Worm (Caenorhabditis elegans) whole organism, L2 larva: ENCODE results near the gene C36E6.8.

ENCODE experiments used
- C34F6.9 ChIP-seq: fragments of 150-350 bp; optimal IDR thresholded peaks from 2 replicates; lab custom pipeline; 2014; ENCODE audit warnings: missing biosample characterization, missing genetic modification characterization
- F13H6.1 ChIP-seq: sonication (generic microtip); optimal IDR thresholded peaks from 2 replicates; lab custom pipeline; 2016; ENCODE audit warnings: missing genetic modification characterization, missing compliant biosample characterization
- Y55F3AM.14 ChIP-seq: fragments of 200-800 bp; sonication (Bioruptor generic); optimal IDR thresholded peaks from 2 replicates; lab custom pipeline; 2018; ENCODE audit warnings: mild to moderate bottlenecking, missing genetic modification characterization, missing compliant biosample characterization
- ZK546.5 ChIP-seq: sonication (generic microtip); optimal IDR thresholded peaks from 2 replicates; lab custom pipeline; 2017; ENCODE audit warnings: missing biosample characterization, missing genetic modification characterization
- aly-2 ChIP-seq: fragments of 150-350 bp; optimal IDR thresholded peaks from 2 replicates; lab custom pipeline; 2014; ENCODE audit warnings: missing biosample characterization, missing genetic modification characterization
- ama-1 ChIP-seq: fragments of 150-350 bp; optimal IDR thresholded peaks from 2 replicates; lab custom pipeline; 2018; ENCODE audit warnings: inconsistent platforms
- blmp-1 ChIP-seq: sonication (generic microtip); optimal IDR thresholded peaks from 2 replicates; lab custom pipeline; 2017; ENCODE audit warnings: missing genetic modification characterization, mild to moderate bottlenecking, missing compliant biosample characterization, antibody characterized with exemption, moderate library complexity; ENCODE audit not compliant: insufficient read depth
- ceh-16 ChIP-seq: fragments of 150-350 bp; optimal IDR thresholded peaks from 2 replicates; lab custom pipeline; 2014; ENCODE audit warnings: missing biosample characterization, missing genetic modification characterization
- crh-2 ChIP-seq: sonication (generic microtip); optimal IDR thresholded peaks from 2 replicates; lab custom pipeline; 2017; ENCODE audit warnings: missing biosample characterization, missing genetic modification characterization
- dmd-4 ChIP-seq: sonication (generic microtip); optimal IDR thresholded peaks from 2 replicates; lab custom pipeline; 2017; ENCODE audit warnings: missing biosample characterization, missing genetic modification characterization
- egl-27 ChIP-seq: sonication (generic microtip); optimal IDR thresholded peaks from 3 replicates; lab custom pipeline; 2017; ENCODE audit warnings: missing biosample characterization, missing genetic modification reagents, missing genetic modification characterization
- fos-1 ChIP-seq: fragments of 150-350 bp; optimal IDR thresholded peaks from 2 replicates; lab custom pipeline; 2014; ENCODE audit warnings: missing biosample characterization, missing genetic modification characterization
- gmeb-1 ChIP-seq: fragments of 150-350 bp; optimal IDR thresholded peaks from 2 replicates; lab custom pipeline; 2014; ENCODE audit warnings: missing biosample characterization, missing genetic modification characterization
- lin-11 ChIP-seq: fragments of 150-350 bp; sonication (generic microtip); optimal IDR thresholded peaks from 2 replicates; lab custom pipeline; 2014; ENCODE audit warnings: missing biosample characterization, missing genetic modification characterization, inconsistent platforms, mixed read lengths
- lin-13 ChIP-seq: fragments of 150-350 bp; optimal IDR thresholded peaks from 2 replicates; lab custom pipeline; 2014; ENCODE audit warnings: missing biosample characterization, missing genetic modification reagents, missing genetic modification characterization
- lin-39 ChIP-seq: fragments of 150-350 bp; optimal IDR thresholded peaks from 2 replicates; lab custom pipeline; 2014; ENCODE audit warnings: missing biosample characterization, missing genetic modification reagents, missing genetic modification characterization
- lsy-2 ChIP-seq, 2 experiments: fragments of 150-350 bp in 1 of 2; sonication (generic microtip) in 1 of 2; optimal IDR thresholded peaks; 2 replicates each; lab custom pipeline; 2014 to 2017; ENCODE audit warnings: missing biosample characterization in 2 of 2, missing genetic modification characterization in 2 of 2
- mab-5 ChIP-seq: fragments of 150-350 bp; optimal IDR thresholded peaks from 2 replicates; lab custom pipeline; 2014; ENCODE audit warnings: missing biosample characterization, missing genetic modification characterization
- mdl-1 ChIP-seq, 2 experiments: fragments of 150-350 bp in 1 of 2; sonication (generic microtip) in 1 of 2; optimal IDR thresholded peaks; 2 replicates each; lab custom pipeline; 2017; ENCODE audit warnings: missing biosample characterization in 2 of 2, missing genetic modification characterization in 2 of 2
- nhr-10 ChIP-seq: sonication (generic microtip); optimal IDR thresholded peaks from 2 replicates; lab custom pipeline; 2017; ENCODE audit warnings: missing biosample characterization, missing genetic modification characterization
- nhr-11 ChIP-seq: fragments of 150-350 bp; optimal IDR thresholded peaks from 2 replicates; lab custom pipeline; 2014; ENCODE audit warnings: missing biosample characterization, missing genetic modification characterization
- nhr-12 ChIP-seq: fragments of 150-350 bp; optimal IDR thresholded peaks from 2 replicates; lab custom pipeline; 2014; ENCODE audit warnings: missing biosample characterization, missing genetic modification characterization
- nhr-129 ChIP-seq: fragments of 150-350 bp; optimal IDR thresholded peaks from 2 replicates; lab custom pipeline; 2014; ENCODE audit warnings: missing biosample characterization, missing genetic modification characterization
- nhr-21 ChIP-seq: fragments of 150-350 bp; optimal IDR thresholded peaks from 2 replicates; lab custom pipeline; 2014; ENCODE audit warnings: missing biosample characterization, missing genetic modification characterization
- nhr-23 ChIP-seq: fragments of 150-350 bp; optimal IDR thresholded peaks from 2 replicates; lab custom pipeline; 2014; ENCODE audit warnings: missing biosample characterization, missing genetic modification reagents, missing genetic modification characterization
- nhr-25 ChIP-seq: fragments of 150-350 bp; sonication (generic microtip); optimal IDR thresholded peaks from 3 replicates; lab custom pipeline; 2014; ENCODE audit warnings: missing biosample characterization, missing genetic modification characterization
- nhr-6 ChIP-seq: fragments of 150-350 bp; optimal IDR thresholded peaks from 2 replicates; lab custom pipeline; 2014; ENCODE audit warnings: missing biosample characterization, missing genetic modification characterization
- nhr-77 ChIP-seq: fragments of 150-350 bp; optimal IDR thresholded peaks from 2 replicates; lab custom pipeline; 2014; ENCODE audit warnings: missing biosample characterization, missing genetic modification characterization
- sem-4 ChIP-seq: fragments of 150-350 bp; optimal IDR thresholded peaks from 2 replicates; lab custom pipeline; 2014; ENCODE audit warnings: missing biosample characterization, missing genetic modification reagents, missing genetic modification characterization
- skn-1 ChIP-seq: sonication (generic microtip); optimal IDR thresholded peaks from 2 replicates; lab custom pipeline; 2017; ENCODE audit warnings: missing biosample characterization, missing genetic modification characterization
- sma-3 ChIP-seq: sonication (generic microtip); optimal IDR thresholded peaks from 2 replicates; lab custom pipeline; 2016; ENCODE audit warnings: missing genetic modification reagents, missing genetic modification characterization, missing compliant biosample characterization
- sma-9 ChIP-seq, 2 experiments: fragments of 150-350 bp in 1 of 2; sonication (generic microtip) in 1 of 2; optimal IDR thresholded peaks; 2 replicates each; lab custom pipeline; 2014 to 2016; ENCODE audit warnings: missing genetic modification characterization in 2 of 2, mild to moderate bottlenecking in 1 of 2, missing biosample characterization in 1 of 2, missing compliant biosample characterization in 1 of 2, missing genetic modification reagents in 1 of 2, moderate library complexity in 1 of 2
- snpc-4 ChIP-seq: fragments of 150-350 bp; optimal IDR thresholded peaks from 2 replicates; lab custom pipeline; 2014; ENCODE audit warnings: missing biosample characterization, missing genetic modification characterization
- unc-39 ChIP-seq: fragments of 150-350 bp; optimal IDR thresholded peaks from 2 replicates; lab custom pipeline; 2014; ENCODE audit warnings: missing biosample characterization, missing genetic modification characterization
- unc-55 ChIP-seq: fragments of 150-350 bp; sonication (generic microtip); optimal IDR thresholded peaks from 3 replicates; lab custom pipeline; 2014; ENCODE audit warnings: missing biosample characterization, missing genetic modification reagents, missing genetic modification characterization
- zag-1 ChIP-seq: fragments of 150-350 bp; optimal IDR thresholded peaks from 2 replicates; lab custom pipeline; 2014; ENCODE audit warnings: missing biosample characterization, missing genetic modification characterization
- ztf-1 ChIP-seq: fragments of 200-800 bp; sonication (Bioruptor generic); conservative IDR thresholded peaks from 2 replicates; pipeline ENCODE4 v1.3.6; 2022; ENCODE audit warnings: missing genetic modification characterization, missing compliant biosample characterization
- ztf-11 ChIP-seq: sonication (generic microtip); optimal IDR thresholded peaks from 2 replicates; lab custom pipeline; 2017; ENCODE audit warnings: missing biosample characterization, missing genetic modification characterization
- ztf-4 ChIP-seq: fragments of 150-350 bp; optimal IDR thresholded peaks from 2 replicates; lab custom pipeline; 2014; ENCODE audit warnings: missing biosample characterization, missing genetic modification characterization

Gene C36E6.8

DNA sequence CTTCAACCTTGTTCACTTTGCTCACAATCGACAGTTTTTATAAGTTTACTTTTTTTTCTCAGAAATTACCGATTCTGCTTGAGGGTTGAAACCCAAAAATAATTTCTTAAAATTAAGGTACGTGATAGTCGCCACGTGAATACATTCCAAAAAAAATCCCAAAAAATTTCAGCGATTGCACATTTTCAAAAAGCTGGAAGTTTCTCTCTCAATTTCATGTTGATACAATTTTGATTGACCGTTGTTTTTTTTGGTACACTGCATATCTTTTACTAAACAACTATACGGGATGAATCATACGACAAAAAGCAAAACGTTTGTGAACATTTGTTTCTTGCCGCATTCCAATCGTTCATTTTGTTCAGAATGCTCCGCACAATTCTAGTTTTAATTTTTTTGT is at the start of gene C36E6.8:
Gene C36E6.8, plus strand, starts transcription at position 301 of the 400 bp plus-strand sequence.
- TF ChIP-seq lin-13 (GFP tag; lab: Kevin White, UChicago) (no peak), unc-39 (no peak), nhr-6 (no peak), skn-1 (tag; lab: Kevin White, UChicago) (no peak), mab-5 (tag; lab: Kevin White, UChicago) (no peak), nhr-12 (tag; lab: Kevin White, UChicago) (no peak), nhr-10 (no peak), ztf-11 (no peak)
- TF ChIP-seq, all 48 proteins: peak for 0

DNA sequence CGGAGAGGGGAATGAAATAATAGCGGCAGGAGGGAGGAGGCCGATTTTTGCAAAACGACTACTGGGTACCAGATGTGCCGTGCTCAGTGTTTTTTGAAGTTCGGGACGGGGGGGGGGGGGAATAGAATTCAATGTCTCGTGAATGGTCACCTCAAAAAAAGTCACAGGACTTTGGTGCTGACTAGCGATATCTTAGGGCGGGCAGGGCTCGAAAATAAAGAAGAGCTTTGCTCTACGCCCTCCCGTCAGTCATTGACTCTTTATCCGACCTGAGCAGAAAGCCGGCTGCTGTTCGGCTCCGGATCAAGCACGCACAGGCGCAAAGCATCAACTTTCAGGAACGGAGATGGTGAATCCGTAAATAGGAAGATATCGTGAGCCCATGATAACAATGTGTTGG is 48.0 kb upstream of the C36E6.8 start:
- TF ChIP-seq nhr-12 (tag; lab: Kevin White, UChicago) (no peak), dmd-4 (tag; lab: Kevin White, UChicago) (no peak), lin-39 (tag; lab: Kevin White, UChicago) (no peak), ztf-1 (no peak), Y55F3AM.14 (GFP tag; lab: Kevin White, UChicago) (no peak), blmp-1 (tag; lab: Kevin White, UChicago) (no peak), fos-1 (tag; lab: Kevin White, UChicago) (no peak)

DNA sequence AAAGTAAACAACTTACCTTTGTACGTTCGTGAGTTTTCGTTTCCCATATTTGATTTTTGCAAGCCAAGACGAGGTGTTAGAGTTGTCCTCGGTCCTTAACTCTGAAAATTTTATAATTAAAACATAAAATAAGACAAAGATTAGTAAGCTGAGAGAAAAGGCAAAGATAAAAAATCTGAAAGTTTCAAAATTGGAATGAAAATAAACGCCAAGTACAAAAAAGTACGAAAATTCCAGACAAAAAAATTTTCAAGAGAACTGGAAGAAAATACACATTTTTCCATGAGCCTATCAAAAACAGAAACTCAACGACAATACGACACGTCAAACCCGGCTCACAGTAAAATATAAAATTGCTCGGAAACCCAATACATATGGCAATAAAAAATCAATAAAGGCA is 47.0 kb upstream of the C36E6.8 start, which contains the start of gene F10D7.5:
Gene F10D7.5, minus strand, starts transcription at position 101 of the 400 bp plus-strand sequence.
- TF ChIP-seq nhr-129 (tag; lab: Kevin White, UChicago) = no peak
- no peak for TF ChIP-seq nhr-11 (tag; lab: Kevin White, UChicago)
- TF ChIP-seq nhr-23 (tag; lab: Kevin White, UChicago) = no peak
- no peak for TF ChIP-seq nhr-21
- TF ChIP-seq lin-13 (GFP tag; lab: Kevin White, UChicago) = no peak
- no peak for TF ChIP-seq sem-4
- no peak for TF ChIP-seq lin-39 (tag; lab: Kevin White, UChicago)
- no peak for TF ChIP-seq ZK546.5 (tag; lab: Kevin White, UChicago)
- TF ChIP-seq egl-27 (tag; lab: Kevin White, UChicago) = no peak
- no peak for TF ChIP-seq sma-9 (GFP tag; optimal IDR thresholded peaks at IDR 0.05; lab: Kevin White, UChicago)
- no peak for TF ChIP-seq sma-9 (tag; optimal IDR thresholded peaks at IDR 0.05; lab: Kevin White, UChicago)
- no peak for TF ChIP-seq skn-1 (tag; lab: Kevin White, UChicago)
- no peak for TF ChIP-seq crh-2 (tag; lab: Kevin White, UChicago)
- TF ChIP-seq nhr-6 = no peak

DNA sequence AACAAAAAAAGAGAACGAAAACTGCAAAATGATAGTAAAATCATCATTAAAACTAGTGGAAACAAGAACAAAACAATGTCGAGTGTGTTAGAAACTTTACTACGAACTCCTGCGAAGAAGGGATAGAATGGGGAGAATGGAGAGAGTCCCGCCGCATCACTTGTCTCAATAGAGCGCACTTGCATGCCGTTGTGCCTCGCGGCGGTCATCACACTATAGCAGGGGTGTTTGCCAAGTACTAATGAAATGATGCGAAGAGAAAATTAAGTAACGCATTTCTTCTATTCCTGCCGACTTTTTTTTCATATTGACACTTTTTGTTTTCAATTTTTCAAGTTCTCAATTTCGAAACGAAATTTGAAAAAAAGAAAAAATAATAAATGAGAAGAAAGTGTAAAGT is 46.3 kb upstream of the C36E6.8 start:
- TF ChIP-seq ceh-16 (peak; percentile 1), mab-5 (tag; lab: Kevin White, UChicago) (peak; percentile 49), zag-1 (peak; percentile 42), fos-1 (tag; lab: Kevin White, UChicago) (peak; percentile 70), egl-27 (tag; lab: Kevin White, UChicago) (no peak), lin-11 (tag; lab: Kevin White, UChicago) (peak; percentile 65), lin-13 (GFP tag; lab: Kevin White, UChicago) (peak; percentile 68), mdl-1 (tag; optimal IDR thresholded peaks at IDR 0.05; lab: Kevin White, UChicago) (peak in 1 of 2 experiments; percentile 24), ama-1 (no peak), nhr-129 (tag; lab: Kevin White, UChicago) (peak; percentile 83), F13H6.1 (tag; lab: Kevin White, UChicago) (peak; percentile 74), nhr-12 (tag; lab: Kevin White, UChicago) (no peak), crh-2 (tag; lab: Kevin White, UChicago) (peak; percentile 78), sma-3 (GFP tag; lab: Kevin White, UChicago) (peak; percentile 80), sma-9 (GFP tag; optimal IDR thresholded peaks at IDR 0.05; lab: Kevin White, UChicago) (peak; percentile 85), sma-9 (tag; optimal IDR thresholded peaks at IDR 0.05; lab: Kevin White, UChicago) (no peak), aly-2 (tag; lab: Kevin White, UChicago) (no peak), unc-55 (GFP tag; lab: Kevin White, UChicago) (peak; percentile 86), blmp-1 (tag; lab: Kevin White, UChicago) (peak; percentile 26), sem-4 (peak; percentile 71), snpc-4 (peak; percentile 39), nhr-21 (peak; percentile 32), C34F6.9 (tag; lab: Kevin White, UChicago) (peak; percentile 85), nhr-6 (peak; percentile 25), ztf-4 (peak; percentile 48), gmeb-1 (tag; lab: Kevin White, UChicago) (peak; percentile 39), nhr-25 (tag; lab: Kevin White, UChicago) (peak; percentile 68), unc-39 (no peak), nhr-77 (tag; lab: Kevin White, UChicago) (no peak), lsy-2 (tag; optimal IDR thresholded peaks at IDR 0.05; lab: Kevin White, UChicago) (peak; percentile 35 to 75)
